ENCODE assay signal across 1 worm cellular context in the genomic region with DNA sequence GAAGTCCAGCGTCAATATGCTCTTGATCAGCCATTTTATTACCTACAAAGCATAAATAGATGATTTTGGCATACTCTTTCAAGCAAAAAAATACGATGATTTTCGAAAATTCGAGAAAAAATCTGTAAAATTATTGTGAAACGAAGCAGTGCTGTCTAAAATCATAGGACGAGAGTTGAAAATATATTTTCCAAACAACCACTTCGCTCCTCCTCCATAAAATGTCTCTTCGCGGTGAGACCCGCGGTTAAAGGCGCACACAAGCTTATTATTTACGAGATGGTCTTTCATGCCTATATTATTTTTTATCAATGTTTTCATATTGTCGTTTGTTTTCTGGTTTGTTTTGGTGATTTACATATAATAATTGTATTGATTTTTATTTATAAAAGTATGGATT.
A peak's percentile ranks its signal among the peaks of the same experiment; 100 is the strongest.
TF ChIP-seq lines count a peak whose summit lies in the region.

A gene (minus strand): TSS at position 42 of the 400 bp plus-strand sequence.

TF ChIP-seq in whole organism, L1 larva, 84 proteins besides CTCF, POLR2A, EP300 and RAD21 (continued from another document):
- TF ChIP-seq swsn-7 (tag; optimal IDR thresholded peaks at IDR 0.05; lab: Kevin White, UChicago) (peak; percentile 69), Y116A8C.19 (tag; optimal IDR thresholded peaks at IDR 0.05; lab: Kevin White, UChicago; ENCODE audit: borderline replicate concordance) (no peak), nhr-28 (tag; optimal IDR thresholded peaks at IDR 0.05; lab: Kevin White, UChicago) (no peak), unc-86 (tag; optimal IDR thresholded peaks at IDR 0.05; lab: Kevin White, UChicago) (peak; percentile 58), ces-1 (GFP tag; optimal IDR thresholded peaks at IDR 0.05; lab: Kevin White, UChicago) (no peak), nhr-84 (tag; optimal IDR thresholded peaks at IDR 0.05; lab: Kevin White, UChicago) (no peak), ama-1 (optimal IDR thresholded peaks at IDR 0.05; lab: Kevin White, UChicago) (no peak), mef-2 (tag; optimal IDR thresholded peaks at IDR 0.05; lab: Kevin White, UChicago) (no peak), blmp-1 (tag; optimal IDR thresholded peaks at IDR 0.05; lab: Kevin White, UChicago) (peak; percentile 77), nhr-47 (tag; optimal IDR thresholded peaks at IDR 0.05; lab: Kevin White, UChicago) (peak; percentile 79), skn-1 (tag; optimal IDR thresholded peaks at IDR 0.05; lab: Kevin White, UChicago) (peak; percentile 77), pax-3 (tag; optimal IDR thresholded peaks at IDR 0.05; lab: Kevin White, UChicago) (no peak), lin-14 (GFP tag; optimal IDR thresholded peaks at IDR 0.05; lab: Kevin White, UChicago) (peak; percentile 84), mab-9 (GFP tag; IDR thresholded peaks at IDR 0.05; lab: Robert Waterston, UW) (no peak), jun-1 (tag; optimal IDR thresholded peaks at IDR 0.05; lab: Kevin White, UChicago) (peak; percentile 9), C04F5.9 (tag; optimal IDR thresholded peaks at IDR 0.05; lab: Kevin White, UChicago) (no peak), F16B12.6 (tag; optimal IDR thresholded peaks at IDR 0.05; lab: Kevin White, UChicago) (peak; percentile 47), elt-2 (tag; optimal IDR thresholded peaks at IDR 0.05; lab: Kevin White, UChicago) (peak; percentile 23), isw-1 (GFP tag; IDR thresholded peaks at IDR 0.05; lab: Robert Waterston, UW) (peak; percentile 59), elt-3 (tag; optimal IDR thresholded peaks at IDR 0.05; lab: Kevin White, UChicago) (peak in 2 of 6 experiments; percentile 21 to 78), nhr-11 (tag; optimal IDR thresholded peaks at IDR 0.05; lab: Kevin White, UChicago) (no peak), ceh-82 (tag; optimal IDR thresholded peaks at IDR 0.05; lab: Kevin White, UChicago) (peak; percentile 65 to 86 (median 78))
